Fruit fly (Drosophila melanogaster): Measurements from ENCODE around the gene Zmynd10.
A peak's percentile ranks its signal among the peaks of the same experiment; 100 is the strongest.

Gene Zmynd10

DNA sequence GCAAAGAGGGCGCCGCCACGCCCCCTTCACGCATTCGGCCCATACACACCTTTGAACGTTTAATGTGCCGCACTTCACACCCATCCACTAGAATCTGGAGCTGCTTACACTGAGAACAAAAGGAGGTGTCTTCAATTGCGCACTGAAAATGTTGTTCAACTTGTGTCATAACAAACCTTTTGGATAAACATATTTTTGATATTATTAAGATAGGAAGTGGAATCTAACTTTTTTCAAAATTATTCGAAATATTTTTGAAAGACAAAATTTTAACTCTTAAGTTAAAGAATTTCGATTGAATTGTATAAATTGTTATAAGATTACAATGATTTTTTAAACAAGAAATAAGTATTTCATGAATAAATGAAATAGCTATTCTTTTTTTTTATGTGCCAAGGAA is 42.1 kb upstream of the Zmynd10 start (continued):
- TF ChIP-seq CG10431 (GFP tag; optimal IDR thresholded peaks at IDR 0.05) (no peak), CG7963 (GFP tag; IDR thresholded peaks at IDR 0.05; ENCODE audit: partially characterized antibody) (no peak), ftz-f1 (GFP tag; optimal IDR thresholded peaks at IDR 0.05) (no peak), ind (GFP tag; optimal IDR thresholded peaks at IDR 0.05) (no peak), pnt (GFP tag; optimal IDR thresholded peaks at IDR 0.05) (peak; percentile 11), unc-4 (GFP tag; IDR thresholded peaks at IDR 0.05; ENCODE audit: partially characterized antibody) (no peak), usp (GFP tag; optimal IDR thresholded peaks at IDR 0.05) (no peak), pb (GFP tag; optimal IDR thresholded peaks at IDR 0.05) (no peak), seq (GFP tag; IDR thresholded peaks at IDR 0.05) (no peak), CG10462 (GFP tag; optimal IDR thresholded peaks at IDR 0.05) (no peak), D19A (tag; optimal IDR thresholded peaks at IDR 0.05) (peak; percentile 36), CG9727 (GFP tag; optimal IDR thresholded peaks at IDR 0.05) (peak; percentile 75), CG6254 (GFP tag; optimal IDR thresholded peaks at IDR 0.05) (no peak), hth (optimal IDR thresholded peaks at IDR 0.05) (no peak), corto (GFP tag; optimal IDR thresholded peaks at IDR 0.05) (no peak), oc (tag; optimal IDR thresholded peaks at IDR 0.05) (no peak), CG18011 (GFP tag; optimal IDR thresholded peaks at IDR 0.05) (no peak), CG4617 (GFP tag; optimal IDR thresholded peaks at IDR 0.05; ENCODE audit: borderline replicate concordance) (no peak), Optix (GFP tag; IDR thresholded peaks at IDR 0.05) (no peak), Chrac-16 (GFP tag; optimal IDR thresholded peaks at IDR 0.05) (peak; percentile 26), CG33213 (GFP tag; optimal IDR thresholded peaks at IDR 0.05) (no peak), dan (GFP tag; IDR thresholded peaks at IDR 0.05) (no peak), ken (GFP tag; IDR thresholded peaks at IDR 0.05) (no peak), stwl (tag; optimal IDR thresholded peaks at IDR 0.05) (no peak), sr (GFP tag; IDR thresholded peaks at IDR 0.05) (no peak), jing (GFP tag; optimal IDR thresholded peaks at IDR 0.05) (no peak), E2f2 (GFP tag; IDR thresholded peaks at IDR 0.05) (no peak), CG8290 (GFP tag; optimal IDR thresholded peaks at IDR 0.05) (peak; percentile 24), CG8290 (tag; optimal IDR thresholded peaks at IDR 0.05) (no peak), CG2199 (GFP tag; IDR thresholded peaks at IDR 0.05) (no peak), CG34422 (GFP tag; IDR thresholded peaks at IDR 0.05) (no peak), ham (GFP tag; IDR thresholded peaks at IDR 0.05) (no peak), CG4730 (GFP tag; IDR thresholded peaks at IDR 0.05) (no peak), CG2116 (GFP tag; optimal IDR thresholded peaks at IDR 0.05) (no peak), CG8281 (tag; optimal IDR thresholded peaks at IDR 0.05) (no peak), CG10321 (GFP tag; IDR thresholded peaks at IDR 0.05) (no peak), HLH54F (GFP tag; optimal IDR thresholded peaks at IDR 0.05) (no peak), hbn (GFP tag; IDR thresholded peaks at IDR 0.05; ENCODE audit: partially characterized antibody) (no peak), klu (GFP tag; IDR thresholded peaks at IDR 0.05) (no peak), pho (GFP tag; optimal IDR thresholded peaks at IDR 0.05) (no peak), CG2875 (GFP tag; optimal IDR thresholded peaks at IDR 0.05) (no peak), CG1647 (GFP tag; optimal IDR thresholded peaks at IDR 0.05) (no peak), CG9876 (GFP tag; optimal IDR thresholded peaks at IDR 0.05) (no peak), Lhr (GFP tag; optimal IDR thresholded peaks at IDR 0.05) (peak; percentile 19), CG4424 (GFP tag; optimal IDR thresholded peaks at IDR 0.05) (peak; percentile 34), Dp (GFP tag; optimal IDR thresholded peaks at IDR 0.05) (no peak), CG4820 (GFP tag; optimal IDR thresholded peaks at IDR 0.05) (no peak), CG4707 (GFP tag; optimal IDR thresholded peaks at IDR 0.05) (no peak), kay (GFP tag; optimal IDR thresholded peaks at IDR 0.05) (no peak), CG14965 (GFP tag; optimal IDR thresholded peaks at IDR 0.05; ENCODE audit: borderline replicate concordance) (no peak), CG7357 (GFP tag; IDR thresholded peaks at IDR 0.05) (no peak), prd (optimal IDR thresholded peaks at IDR 0.05) (no peak), prd (GFP tag; IDR thresholded peaks at IDR 0.05) (peak; percentile 38; the same call in 1 of the 3 replicates)
